Worm (Caenorhabditis elegans) whole organism, L2 larva: ENCODE measurements around the gene mam-7.

Experiments
- C34F6.9 ChIP-seq: fragments of 150-350 bp; optimal IDR thresholded peaks from 2 replicates; lab custom pipeline; 2014; ENCODE audit warnings: missing biosample characterization, missing genetic modification characterization
- F13H6.1 ChIP-seq: sonication (generic microtip); optimal IDR thresholded peaks from 2 replicates; lab custom pipeline; 2016; ENCODE audit warnings: missing genetic modification characterization, missing compliant biosample characterization
- R02D3.7 ChIP-seq: fragments of 150-350 bp; optimal IDR thresholded peaks from 2 replicates; lab custom pipeline; 2014; ENCODE audit warnings: missing biosample characterization, missing genetic modification characterization
- Y55F3AM.14 ChIP-seq: fragments of 200-800 bp; sonication (Bioruptor generic); optimal IDR thresholded peaks from 2 replicates; lab custom pipeline; 2018; ENCODE audit warnings: mild to moderate bottlenecking, missing genetic modification characterization, missing compliant biosample characterization
- aly-2 ChIP-seq: fragments of 150-350 bp; optimal IDR thresholded peaks from 2 replicates; lab custom pipeline; 2014; ENCODE audit warnings: missing biosample characterization, missing genetic modification characterization
- blmp-1 ChIP-seq: sonication (generic microtip); optimal IDR thresholded peaks from 2 replicates; lab custom pipeline; 2017; ENCODE audit warnings: missing genetic modification characterization, mild to moderate bottlenecking, missing compliant biosample characterization, antibody characterized with exemption, moderate library complexity; ENCODE audit not compliant: insufficient read depth
- ceh-16 ChIP-seq: fragments of 150-350 bp; optimal IDR thresholded peaks from 2 replicates; lab custom pipeline; 2014; ENCODE audit warnings: missing biosample characterization, missing genetic modification characterization
- crh-2 ChIP-seq: sonication (generic microtip); optimal IDR thresholded peaks from 2 replicates; lab custom pipeline; 2017; ENCODE audit warnings: missing biosample characterization, missing genetic modification characterization
- dmd-4 ChIP-seq: sonication (generic microtip); optimal IDR thresholded peaks from 2 replicates; lab custom pipeline; 2017; ENCODE audit warnings: missing biosample characterization, missing genetic modification characterization
- egl-27 ChIP-seq: sonication (generic microtip); optimal IDR thresholded peaks from 3 replicates; lab custom pipeline; 2017; ENCODE audit warnings: missing biosample characterization, missing genetic modification reagents, missing genetic modification characterization
- elt-1 ChIP-seq: fragments of 150-350 bp; optimal IDR thresholded peaks from 2 replicates; lab custom pipeline; 2014; ENCODE audit warnings: missing biosample characterization, missing genetic modification characterization
- elt-3 ChIP-seq: sonication (generic microtip); optimal IDR thresholded peaks from 2 replicates; lab custom pipeline; 2017; ENCODE audit warnings: missing biosample characterization, missing genetic modification characterization
- fos-1 ChIP-seq: fragments of 150-350 bp; optimal IDR thresholded peaks from 2 replicates; lab custom pipeline; 2014; ENCODE audit warnings: missing biosample characterization, missing genetic modification characterization
- gmeb-1 ChIP-seq: fragments of 150-350 bp; optimal IDR thresholded peaks from 2 replicates; lab custom pipeline; 2014; ENCODE audit warnings: missing biosample characterization, missing genetic modification characterization
- lin-11 ChIP-seq: fragments of 150-350 bp; sonication (generic microtip); optimal IDR thresholded peaks from 2 replicates; lab custom pipeline; 2014; ENCODE audit warnings: missing biosample characterization, missing genetic modification characterization, inconsistent platforms, mixed read lengths
- lin-13 ChIP-seq: fragments of 150-350 bp; optimal IDR thresholded peaks from 2 replicates; lab custom pipeline; 2014; ENCODE audit warnings: missing biosample characterization, missing genetic modification reagents, missing genetic modification characterization
- lsy-2 ChIP-seq, 2 experiments: fragments of 150-350 bp in 1 of 2; sonication (generic microtip) in 1 of 2; optimal IDR thresholded peaks; 2 replicates each; lab custom pipeline; 2014 to 2017; ENCODE audit warnings: missing biosample characterization in 2 of 2, missing genetic modification characterization in 2 of 2
- mab-5 ChIP-seq: fragments of 150-350 bp; optimal IDR thresholded peaks from 2 replicates; lab custom pipeline; 2014; ENCODE audit warnings: missing biosample characterization, missing genetic modification characterization
- mbf-1 ChIP-seq: sonication (generic microtip); optimal IDR thresholded peaks from 2 replicates; lab custom pipeline; 2017; ENCODE audit warnings: missing biosample characterization, missing genetic modification characterization
- mdl-1 ChIP-seq, 2 experiments: fragments of 150-350 bp in 1 of 2; sonication (generic microtip) in 1 of 2; optimal IDR thresholded peaks; 2 replicates each; lab custom pipeline; 2017; ENCODE audit warnings: missing biosample characterization in 2 of 2, missing genetic modification characterization in 2 of 2
- nhr-10 ChIP-seq: sonication (generic microtip); optimal IDR thresholded peaks from 2 replicates; lab custom pipeline; 2017; ENCODE audit warnings: missing biosample characterization, missing genetic modification characterization
- nhr-12 ChIP-seq: fragments of 150-350 bp; optimal IDR thresholded peaks from 2 replicates; lab custom pipeline; 2014; ENCODE audit warnings: missing biosample characterization, missing genetic modification characterization
- nhr-129 ChIP-seq: fragments of 150-350 bp; optimal IDR thresholded peaks from 2 replicates; lab custom pipeline; 2014; ENCODE audit warnings: missing biosample characterization, missing genetic modification characterization
- nhr-23 ChIP-seq: fragments of 150-350 bp; optimal IDR thresholded peaks from 2 replicates; lab custom pipeline; 2014; ENCODE audit warnings: missing biosample characterization, missing genetic modification reagents, missing genetic modification characterization
- nhr-25 ChIP-seq: fragments of 150-350 bp; sonication (generic microtip); optimal IDR thresholded peaks from 3 replicates; lab custom pipeline; 2014; ENCODE audit warnings: missing biosample characterization, missing genetic modification characterization
- nhr-77 ChIP-seq: fragments of 150-350 bp; optimal IDR thresholded peaks from 2 replicates; lab custom pipeline; 2014; ENCODE audit warnings: missing biosample characterization, missing genetic modification characterization
- sem-4 ChIP-seq: fragments of 150-350 bp; optimal IDR thresholded peaks from 2 replicates; lab custom pipeline; 2014; ENCODE audit warnings: missing biosample characterization, missing genetic modification reagents, missing genetic modification characterization
- skn-1 ChIP-seq: sonication (generic microtip); optimal IDR thresholded peaks from 2 replicates; lab custom pipeline; 2017; ENCODE audit warnings: missing biosample characterization, missing genetic modification characterization
- sma-3 ChIP-seq: sonication (generic microtip); optimal IDR thresholded peaks from 2 replicates; lab custom pipeline; 2016; ENCODE audit warnings: missing genetic modification reagents, missing genetic modification characterization, missing compliant biosample characterization
- sma-9 ChIP-seq, 2 experiments: fragments of 150-350 bp in 1 of 2; sonication (generic microtip) in 1 of 2; optimal IDR thresholded peaks; 2 replicates each; lab custom pipeline; 2014 to 2016; ENCODE audit warnings: missing genetic modification characterization in 2 of 2, mild to moderate bottlenecking in 1 of 2, missing biosample characterization in 1 of 2, missing compliant biosample characterization in 1 of 2, missing genetic modification reagents in 1 of 2, moderate library complexity in 1 of 2
- snpc-4 ChIP-seq: fragments of 150-350 bp; optimal IDR thresholded peaks from 2 replicates; lab custom pipeline; 2014; ENCODE audit warnings: missing biosample characterization, missing genetic modification characterization
- unc-39 ChIP-seq: fragments of 150-350 bp; optimal IDR thresholded peaks from 2 replicates; lab custom pipeline; 2014; ENCODE audit warnings: missing biosample characterization, missing genetic modification characterization
- unc-55 ChIP-seq: fragments of 150-350 bp; sonication (generic microtip); optimal IDR thresholded peaks from 3 replicates; lab custom pipeline; 2014; ENCODE audit warnings: missing biosample characterization, missing genetic modification reagents, missing genetic modification characterization
- unc-62 ChIP-seq: fragments of 150-350 bp; optimal IDR thresholded peaks from 2 replicates; lab custom pipeline; 2014; ENCODE audit warnings: missing biosample characterization, missing genetic modification reagents, missing genetic modification characterization
- zag-1 ChIP-seq: fragments of 150-350 bp; optimal IDR thresholded peaks from 2 replicates; lab custom pipeline; 2014; ENCODE audit warnings: missing biosample characterization, missing genetic modification characterization
- ztf-4 ChIP-seq: fragments of 150-350 bp; optimal IDR thresholded peaks from 2 replicates; lab custom pipeline; 2014; ENCODE audit warnings: missing biosample characterization, missing genetic modification characterization

mam-7 gene

DNA sequence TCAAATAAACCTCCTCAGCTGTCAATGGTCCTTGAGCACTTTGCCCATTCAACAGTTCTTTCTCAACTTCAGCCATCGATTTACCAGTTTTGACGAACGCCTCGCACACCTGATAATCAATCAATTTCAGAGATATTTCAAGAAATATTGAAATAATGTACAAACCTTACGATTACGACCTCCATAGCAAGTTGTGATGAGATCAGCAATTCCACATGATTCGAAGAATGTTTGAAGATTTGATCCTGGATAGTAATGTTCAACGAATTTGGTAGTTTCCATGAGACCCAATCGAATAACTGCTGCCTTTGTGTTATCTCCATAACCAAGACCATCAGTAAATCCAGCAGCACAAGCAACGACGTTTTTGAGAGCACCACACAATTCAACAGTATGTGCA, 38.0 kb upstream of the mam-7 start:
- TF ChIP-seq elt-1 (no peak), nhr-10 (tag; lab: Kevin White, UChicago) (no peak), zag-1 (tag; lab: Kevin White, UChicago) (no peak), lin-13 (GFP tag; lab: Kevin White, UChicago) (no peak), elt-3 (no peak), C34F6.9 (tag; lab: Kevin White, UChicago) (no peak), R02D3.7 (tag; lab: Kevin White, UChicago) (no peak), blmp-1 (tag; lab: Kevin White, UChicago) (no peak), ztf-4 (tag; lab: Kevin White, UChicago) (no peak), skn-1 (no peak), nhr-23 (no peak), unc-62 (GFP tag; lab: Kevin White, UChicago) (no peak), fos-1 (tag; lab: Kevin White, UChicago) (no peak), sma-9 (GFP tag; optimal IDR thresholded peaks at IDR 0.05; lab: Kevin White, UChicago) (no peak), sma-9 (tag; optimal IDR thresholded peaks at IDR 0.05; lab: Kevin White, UChicago) (no peak)

DNA sequence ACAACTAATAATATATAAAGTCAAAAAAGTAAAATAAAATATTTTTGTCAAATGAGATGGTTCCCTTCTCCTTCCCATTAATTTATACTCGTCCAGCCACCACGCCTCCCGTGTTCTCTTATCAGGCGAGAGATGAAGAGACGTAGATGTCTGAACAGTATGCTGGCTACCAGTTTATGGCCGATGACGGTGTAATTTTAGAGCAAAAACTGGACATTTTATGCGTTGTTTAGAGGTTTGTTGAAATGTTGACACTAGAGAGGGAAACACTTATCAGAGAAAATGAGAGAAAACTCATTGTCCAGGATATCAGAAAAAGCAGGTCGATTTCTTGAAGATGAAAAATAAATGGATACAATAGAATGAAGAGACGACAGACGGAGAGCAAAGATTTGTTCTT, 35.8 kb upstream of the mam-7 start:
- peak; percentile 50 for TF ChIP-seq crh-2 (tag; lab: Kevin White, UChicago)
- TF ChIP-seq fos-1 (tag; lab: Kevin White, UChicago), result peak; percentile 56
- no peak for TF ChIP-seq nhr-10 (tag; lab: Kevin White, UChicago)
- peak in 1 of 2 experiments; percentile 6 for TF ChIP-seq lsy-2 (tag; optimal IDR thresholded peaks at IDR 0.05; lab: Kevin White, UChicago)

DNA sequence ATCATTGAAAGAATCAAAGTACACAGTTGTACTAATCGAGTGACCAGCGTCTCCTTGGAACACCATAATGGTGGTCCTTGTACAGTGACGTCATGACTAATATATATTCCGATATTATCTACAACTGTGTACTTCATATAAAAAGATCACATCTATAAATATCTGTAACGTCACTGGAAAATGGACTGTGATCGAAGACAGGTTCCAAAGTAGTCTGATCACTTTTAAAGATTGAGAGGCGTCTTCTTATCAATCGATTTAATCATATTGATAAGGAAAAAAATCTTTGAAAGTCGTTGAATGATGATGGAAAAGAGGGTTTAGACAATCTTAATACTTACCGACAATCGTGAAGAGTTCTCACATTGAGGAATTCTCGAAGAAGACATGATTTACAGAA, 34.9 kb upstream of the mam-7 start:
- TF ChIP-seq sma-9 (GFP tag; optimal IDR thresholded peaks at IDR 0.05; lab: Kevin White, UChicago) (peak; percentile 78), sma-9 (tag; optimal IDR thresholded peaks at IDR 0.05; lab: Kevin White, UChicago) (no peak), nhr-25 (tag; lab: Kevin White, UChicago) (peak; percentile 34), fos-1 (tag; lab: Kevin White, UChicago) (peak; percentile 1), nhr-12 (tag; lab: Kevin White, UChicago) (no peak)

DNA sequence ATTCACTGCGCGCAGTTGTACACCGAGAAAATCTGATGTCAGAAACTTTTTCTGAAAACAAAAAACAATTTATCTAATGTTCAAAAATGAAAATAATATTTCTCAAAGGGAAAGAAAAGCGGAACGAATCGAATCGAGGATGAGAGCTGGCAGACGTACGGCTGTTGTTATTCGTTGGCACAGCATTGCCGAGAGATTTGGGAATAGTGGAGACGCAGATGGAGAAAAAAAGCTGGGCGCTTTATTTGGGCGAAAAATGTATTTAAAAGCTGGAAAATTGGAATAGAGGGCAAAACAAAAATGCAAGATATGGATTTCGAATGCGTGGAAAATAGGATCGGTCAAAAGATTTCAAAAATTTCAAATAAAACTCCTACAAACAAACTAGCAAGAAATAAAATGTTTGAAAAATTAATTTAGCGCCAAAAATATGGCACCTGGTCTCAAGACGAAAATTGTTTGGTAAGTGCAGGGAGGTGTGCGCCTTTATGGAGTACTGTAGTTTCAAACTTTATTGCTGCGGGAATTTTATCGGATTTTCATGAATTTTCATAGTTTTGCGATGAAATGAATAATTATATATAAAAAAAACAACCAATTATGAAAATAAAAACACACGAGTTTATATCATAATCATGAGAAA, 33.7 kb upstream of the mam-7 start, which contains the start of gene gpdh-2:
gpdh-2 (minus strand) TSS at position 51 of the 643 bp plus-strand sequence.
- TF ChIP-seq nhr-25 (tag; lab: Kevin White, UChicago), result no peak
- TF ChIP-seq unc-39 (tag; lab: Kevin White, UChicago), result no peak
- peak; percentile 27 for TF ChIP-seq nhr-129
- TF ChIP-seq snpc-4 (tag; lab: Kevin White, UChicago), result peak; percentile 9
- no peak for TF ChIP-seq F13H6.1
- no peak for TF ChIP-seq aly-2 (tag; lab: Kevin White, UChicago)
- no peak for TF ChIP-seq nhr-77 (tag; lab: Kevin White, UChicago)
- peak in 1 of 2 experiments; percentile 14 for TF ChIP-seq lsy-2 (tag; optimal IDR thresholded peaks at IDR 0.05; lab: Kevin White, UChicago)
- TF ChIP-seq egl-27 (tag; lab: Kevin White, UChicago), result no peak
- no peak for TF ChIP-seq nhr-10 (tag; lab: Kevin White, UChicago)
- no peak for TF ChIP-seq dmd-4 (tag; lab: Kevin White, UChicago)
- TF ChIP-seq fos-1 (tag; lab: Kevin White, UChicago), result no peak

DNA sequence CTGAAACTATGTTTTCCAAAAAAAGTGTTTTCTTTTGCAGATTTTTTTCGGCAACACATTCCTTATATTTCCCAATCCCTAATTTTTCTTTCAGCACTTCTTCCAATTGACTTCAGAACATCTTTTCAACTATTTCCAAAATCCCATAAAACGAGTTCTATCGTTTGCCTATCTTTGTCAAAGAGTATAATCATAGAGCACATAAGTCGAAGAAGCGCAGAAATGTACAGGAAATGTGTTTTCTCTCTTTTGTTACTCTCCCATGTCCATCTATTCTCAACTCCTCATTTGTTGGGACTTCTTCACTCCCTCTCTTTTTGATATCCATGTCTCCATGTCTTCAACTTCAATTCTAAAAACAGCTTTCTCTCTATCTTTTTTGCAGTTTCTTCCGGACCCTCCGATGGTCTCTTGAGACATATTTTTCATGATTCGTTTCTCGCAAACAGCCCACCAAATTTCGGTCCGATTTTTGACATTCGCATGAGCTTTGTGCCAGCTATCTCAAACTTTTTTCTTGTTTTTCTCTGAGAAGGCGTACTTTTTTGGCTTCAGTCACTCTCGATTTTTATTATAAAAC, 32.7 kb upstream of the mam-7 start, which contains the start of gene twk-48:
twk-48 (plus strand) TSS at position 530 of the 580 bp plus-strand sequence.
- TF ChIP-seq lsy-2 (tag; optimal IDR thresholded peaks at IDR 0.05; lab: Kevin White, UChicago) (no peak), skn-1 (no peak), sma-9 (GFP tag; optimal IDR thresholded peaks at IDR 0.05; lab: Kevin White, UChicago) (peak; percentile 7), sma-9 (tag; optimal IDR thresholded peaks at IDR 0.05; lab: Kevin White, UChicago) (no peak), elt-1 (no peak), C34F6.9 (tag; lab: Kevin White, UChicago) (peak; percentile 2)

DNA sequence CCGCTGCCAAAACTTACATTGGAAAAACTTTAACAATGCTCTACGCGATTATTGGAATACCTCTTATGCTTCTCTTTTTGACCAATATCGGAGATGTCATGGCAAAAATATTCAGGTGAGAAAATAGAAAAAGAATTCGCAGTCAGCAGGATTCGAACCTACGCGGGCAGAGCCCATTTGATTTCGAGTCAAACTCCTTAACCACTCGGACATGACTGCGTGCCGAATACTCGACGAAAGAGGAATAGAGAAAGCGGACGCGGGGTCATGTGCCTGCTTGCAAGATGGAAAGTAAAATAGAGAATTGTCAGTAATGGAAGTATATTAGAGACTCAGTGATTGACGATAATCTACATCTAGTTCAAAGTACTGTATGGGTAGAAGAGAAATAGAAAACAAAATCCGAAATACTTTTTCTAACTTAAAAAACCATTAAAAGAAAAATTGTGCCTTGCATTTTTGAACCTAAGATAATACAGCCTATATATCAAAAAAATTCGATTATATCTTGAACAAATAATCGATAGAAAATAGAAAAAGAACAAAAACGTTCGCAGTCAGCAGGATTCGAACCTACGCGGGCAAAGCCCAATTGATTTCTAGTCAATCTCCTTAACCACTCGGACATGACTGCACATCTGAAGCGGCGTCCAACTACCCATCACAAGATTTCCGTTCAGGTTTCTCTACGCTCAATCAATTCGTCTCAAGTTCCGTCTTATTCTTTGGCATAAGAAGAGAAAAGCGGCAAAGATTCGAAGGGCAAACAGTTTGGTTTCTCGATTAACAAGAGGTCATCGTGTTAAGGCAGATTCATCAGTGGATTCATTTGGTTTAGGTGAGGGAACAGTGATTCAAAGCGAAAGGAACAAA, 31.2 kb upstream of the mam-7 start:
- TF ChIP-seq Y55F3AM.14 (GFP tag; lab: Kevin White, UChicago) (peak; percentile 61), C34F6.9 (tag; lab: Kevin White, UChicago) (peak; percentile 48), lin-11 (tag; lab: Kevin White, UChicago) (peak; percentile 53), nhr-129 (peak; percentile 79), F13H6.1 (peak; percentile 31), fos-1 (tag; lab: Kevin White, UChicago) (peak; percentile 20), sem-4 (tag; lab: Kevin White, UChicago) (peak; percentile 1), lsy-2 (tag; optimal IDR thresholded peaks at IDR 0.05; lab: Kevin White, UChicago) (peak; percentile 35 to 50), mbf-1 (no peak), sma-3 (GFP tag; lab: Kevin White, UChicago) (peak; percentile 16), crh-2 (tag; lab: Kevin White, UChicago) (peak; percentile 58), unc-55 (peak; percentile 64), mdl-1 (tag; optimal IDR thresholded peaks at IDR 0.05; lab: Kevin White, UChicago) (peak in 1 of 2 experiments; percentile 17), ceh-16 (tag; lab: Kevin White, UChicago) (no peak), ztf-4 (tag; lab: Kevin White, UChicago) (peak; percentile 42), nhr-10 (tag; lab: Kevin White, UChicago) (no peak), gmeb-1 (tag; lab: Kevin White, UChicago) (peak; percentile 70), mab-5 (tag; lab: Kevin White, UChicago) (peak; percentile 37)
